Worm (Caenorhabditis elegans): Measurements from ENCODE around the gene asp-5.
A peak's percentile ranks its signal among the peaks of the same experiment; 100 is the strongest.

DNA sequence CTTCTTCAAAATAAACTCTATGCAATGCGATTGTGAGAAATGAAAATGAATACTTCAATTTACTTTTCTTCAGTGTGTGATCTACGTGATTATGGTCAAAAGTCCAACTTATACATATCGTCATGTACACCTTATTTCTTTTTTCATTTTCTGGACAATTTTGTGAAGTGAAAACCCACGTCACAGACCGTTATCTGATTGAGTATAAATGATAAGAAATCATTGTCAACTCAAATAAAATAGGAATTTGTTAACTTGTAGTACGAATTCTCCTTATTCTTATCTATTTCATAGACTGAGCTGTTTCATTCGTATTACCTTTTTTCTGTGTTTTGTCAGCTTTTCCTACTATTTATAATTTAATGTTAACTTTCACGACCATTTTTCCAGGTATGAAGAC lies at the start of gene asp-5:
- TF ChIP-seq pqm-1 (tag; optimal IDR thresholded peaks at IDR 0.05) (peak; percentile 87), skn-1 (tag; optimal IDR thresholded peaks at IDR 0.05) (no peak), fkh-10 (GFP tag; optimal IDR thresholded peaks at IDR 0.05) (no peak), fos-1 (tag; optimal IDR thresholded peaks at IDR 0.05) (no peak), nfya-1 (tag; optimal IDR thresholded peaks at IDR 0.05; ENCODE audit: insufficient read depth) (no peak), fkh-2 (tag; optimal IDR thresholded peaks at IDR 0.05) (no peak), nhr-28 (tag; optimal IDR thresholded peaks at IDR 0.05) (no peak), elt-1 (tag; optimal IDR thresholded peaks at IDR 0.05) (no peak), ZK546.5 (tag; optimal IDR thresholded peaks at IDR 0.05) (no peak), hmg-11 (tag; optimal IDR thresholded peaks at IDR 0.05) (no peak)
